Worm (Caenorhabditis elegans): ENCODE measurements around the gene mrp-7.

mrp-7 gene

ce11 chrV:19718660-19719059 lies 44.0 kb downstream of the mrp-7 start (continued):
- TF ChIP-seq hmg-1.2 (GFP tag; IDR thresholded peaks at IDR 0.05), result no peak

- TF ChIP-seq ceh-91 (GFP tag; IDR thresholded peaks at IDR 0.05) (no peak), nhr-90 (tag; optimal IDR thresholded peaks at IDR 0.05) (no peak), efl-1 (GFP tag; optimal IDR thresholded peaks at IDR 0.05) (no peak), let-526 (GFP tag; IDR thresholded peaks at IDR 0.05) (no peak), B0336.3 (GFP tag; IDR thresholded peaks at IDR 0.05) (no peak), F57C9.4 (tag; optimal IDR thresholded peaks at IDR 0.05) (no peak), xnd-1 (tag; optimal IDR thresholded peaks at IDR 0.05) (no peak), Y53G8AR.9 (GFP tag; conservative IDR thresholded peaks at IDR 0.05) (no peak), dpff-1 (tag; optimal IDR thresholded peaks at IDR 0.05) (no peak), ztf-28 (GFP tag; IDR thresholded peaks at IDR 0.05) (no peak), F33H1.4 (GFP tag; IDR thresholded peaks at IDR 0.05) (no peak), zfh-2 (GFP tag; conservative IDR thresholded peaks at IDR 0.05) (no peak)
Measured at ce11 chrV:19719253-19719652, 44.6 kb downstream of the mrp-7 start, which contains the start of gene Y116F11A.6. TSS of gene Y116F11A.6 (plus strand) at chrV:19719553.

DNA sequence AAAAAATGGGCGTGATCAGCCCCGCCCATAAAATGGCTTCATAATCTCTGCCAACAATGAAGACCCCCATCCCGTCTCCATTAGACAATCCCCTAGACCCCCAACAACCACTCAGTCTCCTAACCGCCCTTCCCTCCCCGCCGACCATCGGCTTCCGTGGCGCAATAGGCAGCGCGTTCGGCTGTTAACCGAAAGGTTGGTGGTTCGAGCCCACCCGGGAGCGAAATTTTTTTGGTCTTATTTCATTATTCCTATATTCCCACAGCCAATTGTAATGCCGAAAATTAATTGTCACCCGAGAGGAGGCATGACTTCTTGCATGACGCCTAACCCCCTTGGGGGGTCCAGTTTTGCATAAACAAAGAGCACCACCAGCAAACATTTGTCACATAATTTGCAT lies 48.2 kb downstream of the mrp-7 start:
- peak; percentile 41 for TF ChIP-seq zim-3 (tag; optimal IDR thresholded peaks at IDR 0.05)
- no peak for TF ChIP-seq hlh-12 (tag; optimal IDR thresholded peaks at IDR 0.05)
- no peak for TF ChIP-seq mes-4 (tag; optimal IDR thresholded peaks at IDR 0.05)
- no peak for TF ChIP-seq dpl-1 (GFP tag; optimal IDR thresholded peaks at IDR 0.05)
- TF ChIP-seq rpc-1 (optimal IDR thresholded peaks at IDR 0.05), result peak; percentile 53
- TF ChIP-seq rpc-1 (tag; optimal IDR thresholded peaks at IDR 0.05), result peak; percentile 71
- TF ChIP-seq mcd-1 (GFP tag; IDR thresholded peaks at IDR 0.05), result peak; percentile 52
- peak; percentile 39; the same call in 1 of the 2 replicates for TF ChIP-seq egrh-3 (GFP tag; IDR thresholded peaks at IDR 0.05)
- TF ChIP-seq madf-10 (tag; optimal IDR thresholded peaks at IDR 0.05), result peak; percentile 14
- peak; percentile 5 to 14 for TF ChIP-seq rec-8 (tag; optimal IDR thresholded peaks at IDR 0.05)
- peak; percentile 27; the same call in 1 of the 2 replicates for TF ChIP-seq egl-44 (GFP tag; IDR thresholded peaks at IDR 0.05)
- peak; percentile 25 for TF ChIP-seq lin-54 (GFP tag; optimal IDR thresholded peaks at IDR 0.05)
- TF ChIP-seq ceh-40 (GFP tag; IDR thresholded peaks at IDR 0.05), result no peak
- TF ChIP-seq ceh-27 (GFP tag; optimal IDR thresholded peaks at IDR 0.05), result peak; percentile 32
- TF ChIP-seq D2030.7 (GFP tag; IDR thresholded peaks at IDR 0.05), result peak; percentile 61
- peak; percentile 32 for TF ChIP-seq ztf-18 (tag; optimal IDR thresholded peaks at IDR 0.05)
- peak; percentile 56 for TF ChIP-seq zfh-2 (GFP tag; conservative IDR thresholded peaks at IDR 0.05)
- no peak for TF ChIP-seq gei-17 (GFP tag; optimal IDR thresholded peaks at IDR 0.05)
- TF ChIP-seq pbrm-1 (GFP tag; IDR thresholded peaks at IDR 0.05), result peak; percentile 64
- no peak for TF ChIP-seq B0336.3 (GFP tag; IDR thresholded peaks at IDR 0.05)
- peak; percentile 3 for TF ChIP-seq lsl-1 (GFP tag; optimal IDR thresholded peaks at IDR 0.05)
- 0 out of 2 replicates have a peak, but pooled peaks have one; percentile 53 for TF ChIP-seq ztf-25 (GFP tag; IDR thresholded peaks at IDR 0.05)
- peak; percentile 27 for TF ChIP-seq snpc-4 (GFP tag; optimal IDR thresholded peaks at IDR 0.05)
- peak in 1 of 4 experiments; percentile 36 for TF ChIP-seq snpc-4 (tag; optimal IDR thresholded peaks at IDR 0.05)
- TF ChIP-seq hmg-20 (GFP tag; IDR thresholded peaks at IDR 0.05), result 0 out of 2 replicates have a peak, but pooled peaks have one; percentile 43
- TF ChIP-seq ztf-28 (GFP tag; IDR thresholded peaks at IDR 0.05), result peak; percentile 71; the same call in 1 of the 2 replicates
- TF ChIP-seq hmg-1.2 (GFP tag; IDR thresholded peaks at IDR 0.05), result peak; percentile 69
- no peak; the same call in 1 of the 2 replicates for TF ChIP-seq F33H1.4 (GFP tag; IDR thresholded peaks at IDR 0.05)
- TF ChIP-seq aptf-3 (GFP tag; IDR thresholded peaks at IDR 0.05), result no peak
- 0 out of 2 replicates have a peak, but pooled peaks have one; percentile 68 for TF ChIP-seq lin-26 (GFP tag; IDR thresholded peaks at IDR 0.05)
- TF ChIP-seq die-1 (tag; optimal IDR thresholded peaks at IDR 0.05), result peak; percentile 23
- peak; percentile 4 for TF ChIP-seq nhr-90 (tag; optimal IDR thresholded peaks at IDR 0.05)
- 0 out of 2 replicates have a peak, but pooled peaks have one; percentile 42 for TF ChIP-seq rcor-1 (GFP tag; IDR thresholded peaks at IDR 0.05)
- peak; percentile 4 for TF ChIP-seq him-1 (tag; optimal IDR thresholded peaks at IDR 0.05)
- peak; percentile 86 for TF ChIP-seq B0261.1 (tag; optimal IDR thresholded peaks at IDR 0.05)
- peak; percentile 63; the same call in 1 of the 2 replicates for TF ChIP-seq dox-1 (GFP tag; IDR thresholded peaks at IDR 0.05)
- TF ChIP-seq nfyb-1 (GFP tag; IDR thresholded peaks at IDR 0.05), result peak; percentile 29; the same call in 1 of the 2 replicates
- 0 out of 2 replicates have a peak, but pooled peaks have one; percentile 25 for TF ChIP-seq Y95B8A.8 (GFP tag; IDR thresholded peaks at IDR 0.05)
